Fruit fly (Drosophila melanogaster) S2 (cell line): ENCODE results near the gene CG4467.

Source experiments
- CG8478 ChIP-seq: fragments of >200 bp; optimal IDR thresholded peaks from 2 replicates; lab custom pipeline; 2018
- CTCF ChIP-seq, 2 experiments: fragments of >200 bp; optimal IDR thresholded peaks; 2 replicates each; lab custom pipeline; 2018

CG4467 gene

DNA sequence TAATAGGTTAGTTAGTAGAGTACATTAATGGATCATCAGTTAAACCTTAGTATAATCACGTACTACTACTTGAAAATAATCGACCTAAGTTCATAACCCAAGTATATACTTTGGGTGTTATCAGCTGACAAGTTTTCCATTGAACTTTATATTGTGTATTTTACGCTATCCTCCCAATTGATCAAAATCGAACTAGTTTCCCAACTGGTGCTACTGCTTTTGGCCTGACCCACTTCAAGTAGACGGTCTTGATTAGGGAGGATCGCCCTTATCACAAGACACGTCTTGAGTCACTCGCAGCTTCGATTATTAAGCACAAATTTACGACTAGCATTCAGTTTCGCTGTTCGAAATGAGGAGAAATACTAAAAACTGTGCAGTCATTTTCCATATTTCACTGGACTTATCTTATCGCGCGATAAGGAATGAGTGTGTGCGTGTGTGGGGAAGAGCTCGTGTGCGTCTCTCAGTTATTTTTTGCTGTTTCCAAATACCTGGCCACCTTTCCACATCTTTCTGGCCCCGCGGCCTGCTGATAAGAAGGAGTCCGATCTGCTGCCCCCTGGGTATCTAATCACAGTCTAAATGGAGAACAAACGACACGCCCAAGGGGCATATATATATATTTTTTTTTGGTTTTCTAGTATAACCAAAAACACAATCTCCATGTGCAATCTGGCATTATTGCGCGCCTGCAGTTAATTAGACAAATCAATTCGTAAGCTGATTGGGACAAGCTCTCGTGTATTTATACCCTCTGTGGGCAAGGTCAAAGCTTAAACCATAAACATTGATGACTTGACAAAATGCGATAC, 59.4 kb downstream of the CG4467 start:
- TF ChIP-seq CTCF (optimal IDR thresholded peaks at IDR 0.05; lab: Kevin White, UChicago) (no peak), CG8478 (no peak)

dm6 chr3R:23181714-23182337, 66.9 kb downstream of the CG4467 start:
- TF ChIP-seq CTCF (optimal IDR thresholded peaks at IDR 0.05; lab: Kevin White, UChicago) (no peak), CG8478 (no peak)

dm6 chr3R:23180980-23181630, 67.6 kb downstream of the CG4467 start:
- TF ChIP-seq CTCF (optimal IDR thresholded peaks at IDR 0.05; lab: Kevin White, UChicago) = no peak
- TF ChIP-seq CG8478 = no peak

DNA sequence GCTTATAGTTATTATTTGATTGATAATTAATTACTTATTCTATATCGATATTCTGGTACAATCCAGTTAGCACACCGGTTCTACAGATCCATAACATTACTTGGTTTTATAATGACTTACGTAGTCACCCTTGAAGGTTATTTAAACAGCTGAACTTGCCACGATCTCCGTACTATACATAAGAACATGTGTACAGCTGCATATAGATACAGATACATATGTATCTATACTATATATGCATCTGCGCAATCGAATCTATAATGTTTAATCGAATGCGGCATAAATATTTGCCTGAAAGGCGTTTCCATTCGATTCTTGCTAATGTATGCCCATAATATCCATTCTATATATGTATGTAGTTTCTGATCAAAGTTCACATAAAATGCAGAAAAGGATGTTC, 69.4 kb downstream of the CG4467 start:
- TF ChIP-seq CTCF (optimal IDR thresholded peaks at IDR 0.05; lab: Kevin White, UChicago) (no peak), CG8478 (no peak)

DNA sequence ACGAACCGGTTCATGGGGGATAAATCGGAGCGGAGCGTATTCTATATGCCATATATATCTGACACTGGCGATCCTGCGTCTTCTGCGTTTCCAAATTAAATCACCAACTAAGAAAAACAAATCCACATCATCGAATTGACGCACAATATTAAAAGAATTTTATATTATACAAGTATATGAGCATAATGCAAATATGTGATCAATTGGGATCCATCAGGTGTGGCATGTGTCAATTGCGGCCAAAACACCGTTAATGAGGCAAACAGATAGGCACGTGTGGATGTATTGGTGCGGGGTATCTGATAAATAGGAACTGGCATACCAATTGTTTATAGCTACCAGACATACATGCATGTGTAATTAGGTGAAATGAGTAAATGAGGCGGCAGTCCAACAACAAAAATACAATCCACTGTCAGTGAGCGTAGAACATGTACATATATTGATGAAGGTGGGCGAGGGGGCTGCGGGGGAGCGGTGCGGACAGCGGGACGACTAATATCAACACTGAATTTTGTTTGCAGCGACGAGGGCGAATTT, 70.6 kb downstream of the CG4467 start:
- TF ChIP-seq CG8478 = no peak
- no peak for TF ChIP-seq CTCF (optimal IDR thresholded peaks at IDR 0.05; lab: Kevin White, UChicago)
